Fruit fly (Drosophila melanogaster): Measurements from ENCODE around the gene SPE.

SPE gene

DNA sequence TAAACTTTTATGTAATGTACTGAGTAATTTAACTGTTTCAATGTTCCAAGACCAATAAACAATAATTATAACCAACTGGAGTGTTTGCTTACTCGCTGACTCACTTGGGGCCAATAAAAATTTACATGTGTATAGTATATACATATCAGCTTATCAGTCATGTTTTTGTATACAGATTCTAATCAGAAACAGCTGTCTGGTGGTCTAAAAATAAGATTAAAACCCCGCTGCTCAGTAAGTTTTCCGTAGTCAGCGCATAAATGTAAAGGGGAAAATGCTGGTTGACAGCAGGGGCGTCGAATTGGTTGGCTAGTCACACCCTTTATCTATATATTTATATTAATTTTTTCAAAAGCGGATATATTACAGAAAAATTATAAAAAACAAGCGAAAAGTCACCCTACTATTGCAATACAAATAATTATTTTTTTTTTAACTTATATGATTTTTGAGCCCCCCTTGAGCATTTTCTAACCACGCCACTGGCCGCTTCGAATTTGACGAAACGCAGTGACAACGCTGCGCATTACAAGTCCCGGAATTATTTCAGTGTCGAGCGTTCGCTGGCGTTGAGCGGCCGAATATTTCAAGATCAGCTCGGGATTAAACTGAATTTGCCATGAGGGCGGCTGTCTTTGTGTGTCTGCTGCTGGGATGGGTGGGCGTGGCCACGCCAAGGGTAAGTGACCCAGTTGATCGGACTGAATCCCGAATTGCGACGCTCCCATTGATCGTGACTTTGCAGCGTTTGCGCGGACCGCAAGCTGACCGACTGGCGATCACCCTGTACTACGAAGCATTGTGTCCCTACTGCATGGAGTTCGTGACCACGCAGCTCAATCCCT is 7.5 kb upstream of the SPE start, which contains the start of gene GILT2 (continued):
- no peak for TF ChIP-seq emc (GFP tag; optimal IDR thresholded peaks at IDR 0.05)
- no peak for TF ChIP-seq D (optimal IDR thresholded peaks at IDR 0.05)
- TF ChIP-seq D (GFP tag; optimal IDR thresholded peaks at IDR 0.05), result peak; percentile 89
- TF ChIP-seq CG31224 (GFP tag; IDR thresholded peaks at IDR 0.05), result peak; percentile 85
- no peak for TF ChIP-seq Sin3A (optimal IDR thresholded peaks at IDR 0.05)
- TF ChIP-seq CG7372 (GFP tag; IDR thresholded peaks at IDR 0.05), result peak; percentile 80
- peak; percentile 25 for TF ChIP-seq Antp (GFP tag; optimal IDR thresholded peaks at IDR 0.05)
- no peak for TF ChIP-seq CG7963 (GFP tag; IDR thresholded peaks at IDR 0.05; ENCODE audit: partially characterized antibody)
- no peak for TF ChIP-seq sc (optimal IDR thresholded peaks at IDR 0.05)
- TF ChIP-seq sc (GFP tag; optimal IDR thresholded peaks at IDR 0.05), result peak; percentile 80
- peak; percentile 85 for TF ChIP-seq CG30431 (GFP tag; optimal IDR thresholded peaks at IDR 0.05)
- peak in 1 of 2 experiments; percentile 95 for TF ChIP-seq Eip74EF (GFP tag; optimal IDR thresholded peaks at IDR 0.05)
- no peak for TF ChIP-seq Scr (GFP tag; IDR thresholded peaks at IDR 0.05; ENCODE audit: partially characterized antibody)
- TF ChIP-seq gce (GFP tag; IDR thresholded peaks at IDR 0.05), result peak; percentile 85
- TF ChIP-seq wor (GFP tag; IDR thresholded peaks at IDR 0.05), result peak; percentile 75
- TF ChIP-seq Awh (GFP tag; IDR thresholded peaks at IDR 0.05), result peak; percentile 91
- peak; percentile 71 for TF ChIP-seq Deaf1 (tag; optimal IDR thresholded peaks at IDR 0.05)
- peak; percentile 78 for TF ChIP-seq D19B (GFP tag; optimal IDR thresholded peaks at IDR 0.05)
- TF ChIP-seq CG17359 (tag; optimal IDR thresholded peaks at IDR 0.05), result peak; percentile 94
- peak; percentile 69 for TF ChIP-seq Usf (GFP tag; optimal IDR thresholded peaks at IDR 0.05)
- no peak for TF ChIP-seq CG9876 (GFP tag; optimal IDR thresholded peaks at IDR 0.05)
- peak; percentile 90 for TF ChIP-seq CG10147 (GFP tag; optimal IDR thresholded peaks at IDR 0.05)
- TF ChIP-seq CG4360 (GFP tag; IDR thresholded peaks at IDR 0.05), result peak; percentile 60
- TF ChIP-seq ap (GFP tag; IDR thresholded peaks at IDR 0.05), result peak; percentile 87
- TF ChIP-seq jigr1 (GFP tag; IDR thresholded peaks at IDR 0.05), result peak; percentile 57; the same call in 2 of the 3 replicates
- TF ChIP-seq slbo (GFP tag; IDR thresholded peaks at IDR 0.05), result peak; percentile 94
- peak; percentile 75 for TF ChIP-seq Mad (GFP tag; optimal IDR thresholded peaks at IDR 0.05)
- peak; percentile 79 for TF ChIP-seq dati (GFP tag; IDR thresholded peaks at IDR 0.05)
- peak; percentile 84 for TF ChIP-seq danr (GFP tag; IDR thresholded peaks at IDR 0.05)
- TF ChIP-seq mam (GFP tag; optimal IDR thresholded peaks at IDR 0.05), result peak; percentile 75
- TF ChIP-seq Atf3 (GFP tag; optimal IDR thresholded peaks at IDR 0.05), result peak; percentile 35
- TF ChIP-seq CG8281 (tag; optimal IDR thresholded peaks at IDR 0.05), result peak; percentile 78
- TF ChIP-seq CG14667 (GFP tag; IDR thresholded peaks at IDR 0.05), result peak; percentile 83
- peak; percentile 88 for TF ChIP-seq CG6683 (GFP tag; optimal IDR thresholded peaks at IDR 0.05)
- peak; percentile 62 for TF ChIP-seq CG30020 (tag; optimal IDR thresholded peaks at IDR 0.05)
- TF ChIP-seq hth (optimal IDR thresholded peaks at IDR 0.05), result no peak
- peak; percentile 43 for TF ChIP-seq ftz-f1 (GFP tag; optimal IDR thresholded peaks at IDR 0.05)
- no peak for TF ChIP-seq CG1832 (GFP tag; optimal IDR thresholded peaks at IDR 0.05)
- TF ChIP-seq kni (GFP tag; optimal IDR thresholded peaks at IDR 0.05), result peak; percentile 53
- peak; percentile 28 for TF ChIP-seq shn (GFP tag; optimal IDR thresholded peaks at IDR 0.05)
- TF ChIP-seq CG7271 (tag; optimal IDR thresholded peaks at IDR 0.05), result peak; percentile 87
- peak; percentile 78 for TF ChIP-seq CG12155 (GFP tag; optimal IDR thresholded peaks at IDR 0.05)
- TF ChIP-seq ken (GFP tag; IDR thresholded peaks at IDR 0.05), result peak; percentile 89
- peak; percentile 7 for TF ChIP-seq Mes4 (GFP tag; optimal IDR thresholded peaks at IDR 0.05)
- peak; percentile 76 for TF ChIP-seq kay (GFP tag; optimal IDR thresholded peaks at IDR 0.05)
- TF ChIP-seq BtbVII (GFP tag; optimal IDR thresholded peaks at IDR 0.05), result peak; percentile 90
- peak; percentile 94 for TF ChIP-seq CG11504 (tag; optimal IDR thresholded peaks at IDR 0.05)
- peak; percentile 88 for TF ChIP-seq Dek (tag; optimal IDR thresholded peaks at IDR 0.05)
- TF ChIP-seq Fer3 (tag; optimal IDR thresholded peaks at IDR 0.05), result peak; percentile 93
- TF ChIP-seq CG15479 (GFP tag; optimal IDR thresholded peaks at IDR 0.05), result no peak
